Worm (Caenorhabditis elegans): ENCODE measurements around the gene Y39E4B.11.

Y39E4B.11 gene

DNA sequence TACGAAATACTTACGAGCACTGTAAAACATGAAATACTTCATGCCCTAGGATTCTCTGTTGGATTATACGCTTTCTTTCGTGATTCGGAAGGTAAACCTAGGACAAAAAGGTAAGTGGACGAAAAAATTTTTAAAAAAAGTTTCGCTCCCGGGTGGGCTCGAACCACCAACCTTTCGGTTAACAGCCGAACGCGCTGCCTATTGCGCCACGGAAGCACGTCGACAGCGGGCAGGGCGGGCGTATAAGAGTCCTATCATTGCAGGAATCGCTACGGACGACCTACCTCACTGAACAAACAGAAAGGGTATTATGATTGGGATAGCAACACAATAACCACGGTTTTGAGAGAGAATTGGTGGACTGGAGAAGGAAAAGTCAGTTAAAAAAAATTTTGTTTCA, 20.2 kb downstream of the Y39E4B.11 start (continued):
- no peak for TF ChIP-seq snpc-4 (tag; optimal IDR thresholded peaks at IDR 0.05)
- no peak for TF ChIP-seq C04F5.9 (tag; optimal IDR thresholded peaks at IDR 0.05)
- TF ChIP-seq xbp-1 (tag; optimal IDR thresholded peaks at IDR 0.05): no peak
- peak; percentile 20 for TF ChIP-seq C16A3.4 (tag; optimal IDR thresholded peaks at IDR 0.05)
- TF ChIP-seq ceh-63 (GFP tag; optimal IDR thresholded peaks at IDR 0.05): no peak
- TF ChIP-seq ceh-8 (GFP tag; optimal IDR thresholded peaks at IDR 0.05): no peak
- no peak for TF ChIP-seq Y116A8C.19 (tag; optimal IDR thresholded peaks at IDR 0.05; ENCODE audit: borderline replicate concordance)
- peak; percentile 60 for TF ChIP-seq snu-23 (GFP tag; optimal IDR thresholded peaks at IDR 0.05)
- TF ChIP-seq ceh-90 (tag; optimal IDR thresholded peaks at IDR 0.05): no peak
- TF ChIP-seq egl-13 (tag; optimal IDR thresholded peaks at IDR 0.05): no peak
- TF ChIP-seq unc-130 (tag; optimal IDR thresholded peaks at IDR 0.05): no peak
- no peak for TF ChIP-seq nhr-11 (tag; optimal IDR thresholded peaks at IDR 0.05)
- TF ChIP-seq nhr-12 (tag; optimal IDR thresholded peaks at IDR 0.05): no peak
- TF ChIP-seq C34B4.2 (tag; optimal IDR thresholded peaks at IDR 0.05): no peak
- no peak for TF ChIP-seq unc-98 (GFP tag; IDR thresholded peaks at IDR 0.05)
- TF ChIP-seq hpl-2 (GFP tag; optimal IDR thresholded peaks at IDR 0.05): no peak
- TF ChIP-seq alr-1 (tag; optimal IDR thresholded peaks at IDR 0.05; ENCODE audit: borderline replicate concordance): no peak
- TF ChIP-seq skn-1 (tag; optimal IDR thresholded peaks at IDR 0.05): no peak
- peak in 1 of 3 experiments; percentile 20 for TF ChIP-seq ceh-82 (tag; optimal IDR thresholded peaks at IDR 0.05)
- TF ChIP-seq ceh-88 (GFP tag; IDR thresholded peaks at IDR 0.05): no peak
- TF ChIP-seq elt-3 (tag; optimal IDR thresholded peaks at IDR 0.05): no peak
- TF ChIP-seq nhr-28 (tag; optimal IDR thresholded peaks at IDR 0.05): no peak
- peak; percentile 11 to 30 for TF ChIP-seq efl-1 (optimal IDR thresholded peaks at IDR 0.05)
- peak; percentile 9 to 94 for TF ChIP-seq efl-1 (GFP tag; optimal IDR thresholded peaks at IDR 0.05 in 1 of 2)
- no peak for TF ChIP-seq irx-1 (tag; optimal IDR thresholded peaks at IDR 0.05)
- no peak for TF ChIP-seq zag-1 (tag; optimal IDR thresholded peaks at IDR 0.05)
- no peak for TF ChIP-seq nhr-76 (tag; optimal IDR thresholded peaks at IDR 0.05)
- TF ChIP-seq jun-1 (tag; optimal IDR thresholded peaks at IDR 0.05): peak; percentile 11
- TF ChIP-seq nhr-71 (tag; optimal IDR thresholded peaks at IDR 0.05): no peak
- no peak for TF ChIP-seq unc-62 (GFP tag; optimal IDR thresholded peaks at IDR 0.05)
- no peak for TF ChIP-seq elt-2 (tag; optimal IDR thresholded peaks at IDR 0.05)

DNA sequence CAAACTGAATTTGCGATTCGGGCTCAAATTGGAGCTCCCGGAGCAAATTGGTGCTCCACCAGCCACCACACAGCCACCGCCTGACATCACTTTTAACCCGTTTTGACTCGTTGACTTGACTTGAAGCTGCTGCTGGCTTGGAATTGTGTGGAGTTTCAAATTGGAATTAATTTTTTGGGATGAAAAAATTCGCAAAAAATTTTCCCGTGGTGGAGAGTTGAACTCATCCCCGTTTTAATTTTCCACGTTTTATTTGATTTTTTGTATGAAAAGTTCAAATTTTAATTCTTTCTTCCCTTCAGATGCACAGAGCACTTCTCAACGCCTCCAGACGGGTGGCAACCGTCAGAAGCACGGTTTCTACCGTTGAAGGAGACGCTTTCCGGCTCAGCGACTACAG, 40.5 kb downstream of the Y39E4B.11 start, which contains the start of gene Y43F4A.4:
Gene Y43F4A.4 (plus strand): TSS at position 301 of the 400 bp plus-strand sequence.
- peak; percentile 21; the same call in 1 of the 2 replicates for TF ChIP-seq mab-9 (GFP tag; IDR thresholded peaks at IDR 0.05)

DNA sequence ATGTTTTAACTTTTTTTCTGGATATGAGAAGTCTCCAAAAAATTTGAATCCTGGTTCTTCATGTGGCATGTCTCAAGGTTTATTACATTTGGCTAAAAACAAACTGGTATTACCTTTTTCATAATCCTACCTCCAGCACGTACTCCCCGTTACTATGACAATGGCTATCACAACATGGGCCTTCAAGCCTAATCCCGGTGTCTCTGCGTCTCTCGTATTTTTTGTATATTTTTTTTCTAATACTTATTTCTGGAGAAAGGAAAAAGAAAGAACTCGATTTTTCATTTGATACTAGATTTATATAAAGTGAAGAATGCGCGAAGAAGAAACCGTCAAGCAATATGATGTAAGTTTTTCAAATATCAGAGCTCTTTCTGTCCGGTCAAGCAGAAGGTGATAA, 41.5 kb downstream of the Y39E4B.11 start, which contains the start of gene anoh-1:
Gene anoh-1 (plus strand): TSS at position 301 of the 400 bp plus-strand sequence.
- TF ChIP-seq jun-1 (tag; optimal IDR thresholded peaks at IDR 0.05) (no peak), dsc-1 (tag; optimal IDR thresholded peaks at IDR 0.05) (no peak), elt-2 (tag; optimal IDR thresholded peaks at IDR 0.05) (no peak), dpl-1 (GFP tag; optimal IDR thresholded peaks at IDR 0.05) (no peak), nhr-90 (tag; optimal IDR thresholded peaks at IDR 0.05; ENCODE audit: poor library complexity) (no peak), lin-35 (GFP tag; optimal IDR thresholded peaks at IDR 0.05) (no peak), efl-1 (optimal IDR thresholded peaks at IDR 0.05) (no peak), efl-1 (GFP tag; optimal IDR thresholded peaks at IDR 0.05 in 1 of 2) (no peak)

DNA sequence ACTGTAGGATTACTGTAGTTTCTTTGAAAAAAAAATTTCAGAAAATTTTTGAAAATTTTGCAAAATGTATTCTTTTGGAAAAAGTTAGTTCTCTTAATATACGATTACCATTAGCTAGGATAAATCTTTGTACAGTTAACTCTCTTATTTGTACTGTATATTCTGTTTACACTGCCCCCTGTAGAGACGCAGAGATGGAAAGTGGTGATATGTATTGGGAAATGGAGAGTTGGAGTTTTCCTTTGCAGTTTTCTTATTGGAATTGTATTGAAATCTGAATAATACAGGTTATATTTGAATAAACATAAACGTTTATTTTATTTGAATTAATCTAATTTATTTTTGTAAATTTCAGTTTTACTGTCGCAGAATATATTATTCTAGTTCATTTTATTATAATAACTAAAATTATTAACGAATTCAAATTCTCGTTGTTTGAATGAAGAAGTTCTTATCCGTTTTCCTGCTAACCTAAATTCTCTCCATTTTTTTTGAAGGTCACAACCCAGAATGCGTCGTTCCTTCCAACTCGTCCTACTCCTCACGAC, 49.5 kb downstream of the Y39E4B.11 start, which contains the start of gene F56A8.9:
Gene F56A8.9 (plus strand): TSS at position 498 of the 548 bp plus-strand sequence.
- TF ChIP-seq unc-86 (tag; optimal IDR thresholded peaks at IDR 0.05): no peak
- no peak for TF ChIP-seq zip-4 (GFP tag; optimal IDR thresholded peaks at IDR 0.05)
- TF ChIP-seq aha-1 (tag; optimal IDR thresholded peaks at IDR 0.05): no peak
- TF ChIP-seq snu-23 (GFP tag; optimal IDR thresholded peaks at IDR 0.05): no peak
- no peak for TF ChIP-seq C16A3.4 (tag; optimal IDR thresholded peaks at IDR 0.05)
- no peak for TF ChIP-seq pqm-1 (tag; optimal IDR thresholded peaks at IDR 0.05)
- TF ChIP-seq ztf-11 (tag; optimal IDR thresholded peaks at IDR 0.05): no peak
- TF ChIP-seq efl-1 (optimal IDR thresholded peaks at IDR 0.05): no peak
- TF ChIP-seq efl-1 (GFP tag; optimal IDR thresholded peaks at IDR 0.05 in 1 of 2): no peak
- no peak for TF ChIP-seq isw-1 (GFP tag; IDR thresholded peaks at IDR 0.05)

Data from whole organism, L1 larva.